Worm (Caenorhabditis elegans) whole organism, L2 larva: Measurements from ENCODE around the gene ZK892.6.

ENCODE experiments used
- fos-1 ChIP-seq: fragments of 150-350 bp; optimal IDR thresholded peaks from 2 replicates; lab custom pipeline; 2014; ENCODE audit warnings: missing biosample characterization, missing genetic modification characterization
- nhr-11 ChIP-seq: fragments of 150-350 bp; optimal IDR thresholded peaks from 2 replicates; lab custom pipeline; 2014; ENCODE audit warnings: missing biosample characterization, missing genetic modification characterization
- peb-1 ChIP-seq: fragments of 150-350 bp; optimal IDR thresholded peaks from 2 replicates; lab custom pipeline; 2014; ENCODE audit warnings: missing biosample characterization, missing genetic modification characterization

ce11 chrII:10011733-10012132, 31.8 kb upstream of the ZK892.6 start:
- TF ChIP-seq peb-1 (tag; lab: Kevin White, UChicago) (no peak), nhr-11 (no peak), fos-1 (tag; lab: Kevin White, UChicago) (no peak)
